Worm (Caenorhabditis elegans): ENCODE results near the gene D2007.1.
A peak's percentile ranks its signal among the peaks of the same experiment; 100 is the strongest.

The D2007.1 gene

ce11 chrIII:8124323-8124722 lies 30.9 kb upstream of the D2007.1 start:
- TF ChIP-seq nhr-85 (tag): peak; percentile 77
- TF ChIP-seq lin-14 (GFP tag; optimal IDR thresholded peaks at IDR 0.05): peak; percentile 89
- TF ChIP-seq lin-13 (GFP tag; optimal IDR thresholded peaks at IDR 0.05): peak; percentile 20
- TF ChIP-seq hlh-4 (tag; optimal IDR thresholded peaks at IDR 0.05): no peak
- peak in 1 of 6 experiments; percentile 59 for TF ChIP-seq elt-3 (tag; optimal IDR thresholded peaks at IDR 0.05)
- no peak for TF ChIP-seq aha-1 (tag; optimal IDR thresholded peaks at IDR 0.05)
- no peak for TF ChIP-seq nhr-237 (tag; optimal IDR thresholded peaks at IDR 0.05)
- TF ChIP-seq lin-15B (tag; optimal IDR thresholded peaks at IDR 0.05): no peak
- TF ChIP-seq Y116A8C.19 (tag; optimal IDR thresholded peaks at IDR 0.05; ENCODE audit: borderline replicate concordance): no peak
- TF ChIP-seq xbp-1 (tag; optimal IDR thresholded peaks at IDR 0.05): peak; percentile 37
- peak; percentile 40 to 52 for TF ChIP-seq lin-35 (GFP tag; optimal IDR thresholded peaks at IDR 0.05)
- no peak for TF ChIP-seq elt-2 (tag; optimal IDR thresholded peaks at IDR 0.05)
- no peak for TF ChIP-seq lir-3 (tag; optimal IDR thresholded peaks at IDR 0.05; ENCODE audit: poor library complexity)
- TF ChIP-seq unc-98 (GFP tag; IDR thresholded peaks at IDR 0.05): no peak
- peak; percentile 72 to 84 for TF ChIP-seq efl-1 (optimal IDR thresholded peaks at IDR 0.05)
- peak; percentile 36 to 94 for TF ChIP-seq efl-1 (GFP tag; optimal IDR thresholded peaks at IDR 0.05 in 1 of 2)
- TF ChIP-seq C04F5.9 (tag; optimal IDR thresholded peaks at IDR 0.05): no peak
- TF ChIP-seq rnt-1 (tag; optimal IDR thresholded peaks at IDR 0.05): peak; percentile 67
- no peak for TF ChIP-seq snpc-4 (tag; optimal IDR thresholded peaks at IDR 0.05)
- no peak for TF ChIP-seq unc-130 (tag; optimal IDR thresholded peaks at IDR 0.05)
- TF ChIP-seq egl-13 (tag; optimal IDR thresholded peaks at IDR 0.05): no peak
- peak; percentile 31; the same call in 1 of the 2 replicates for TF ChIP-seq nhr-19 (GFP tag; conservative IDR thresholded peaks at IDR 0.05)
- no peak for TF ChIP-seq aly-2 (tag; optimal IDR thresholded peaks at IDR 0.05)
- no peak for TF ChIP-seq nhr-76 (tag; optimal IDR thresholded peaks at IDR 0.05)
- TF ChIP-seq irx-1 (tag; optimal IDR thresholded peaks at IDR 0.05): no peak
- TF ChIP-seq ztf-11 (tag; optimal IDR thresholded peaks at IDR 0.05): no peak
- no peak for TF ChIP-seq unc-30 (tag; optimal IDR thresholded peaks at IDR 0.05)
- TF ChIP-seq jun-1 (tag; optimal IDR thresholded peaks at IDR 0.05): peak; percentile 16
- no peak for TF ChIP-seq ces-1 (GFP tag; optimal IDR thresholded peaks at IDR 0.05)
- TF ChIP-seq unc-62 (GFP tag; optimal IDR thresholded peaks at IDR 0.05): no peak
- TF ChIP-seq skn-1 (tag; optimal IDR thresholded peaks at IDR 0.05): peak; percentile 27
- TF ChIP-seq dsc-1 (tag; optimal IDR thresholded peaks at IDR 0.05): peak; percentile 53
- TF ChIP-seq tlp-1 (tag; optimal IDR thresholded peaks at IDR 0.05): no peak
- no peak for TF ChIP-seq ets-5 (GFP tag; IDR thresholded peaks at IDR 0.05)
- TF ChIP-seq pag-3 (tag; optimal IDR thresholded peaks at IDR 0.05; ENCODE audit: borderline replicate concordance, insufficient read depth): no peak
- TF ChIP-seq blmp-1 (tag; optimal IDR thresholded peaks at IDR 0.05): peak; percentile 61
- no peak for TF ChIP-seq sup-37 (GFP tag; optimal IDR thresholded peaks at IDR 0.05)
- TF ChIP-seq egl-27 (tag; optimal IDR thresholded peaks at IDR 0.05): no peak
- no peak for TF ChIP-seq nhr-12 (tag; optimal IDR thresholded peaks at IDR 0.05)
- TF ChIP-seq mab-9 (GFP tag; IDR thresholded peaks at IDR 0.05): no peak
- TF ChIP-seq ceh-63 (GFP tag; optimal IDR thresholded peaks at IDR 0.05): no peak
- no peak for TF ChIP-seq F16B12.6 (tag; optimal IDR thresholded peaks at IDR 0.05)
- no peak for TF ChIP-seq ama-1 (optimal IDR thresholded peaks at IDR 0.05)
- TF ChIP-seq pqm-1 (tag; optimal IDR thresholded peaks at IDR 0.05): no peak
- TF ChIP-seq nhr-11 (tag; optimal IDR thresholded peaks at IDR 0.05): no peak
- TF ChIP-seq vab-15 (tag; optimal IDR thresholded peaks at IDR 0.05): no peak
- TF ChIP-seq ceh-82 (tag; optimal IDR thresholded peaks at IDR 0.05): peak; percentile 0 to 62 (median 9)
- no peak for TF ChIP-seq nhr-90 (tag; optimal IDR thresholded peaks at IDR 0.05; ENCODE audit: poor library complexity)
- TF ChIP-seq zip-4 (GFP tag; optimal IDR thresholded peaks at IDR 0.05): no peak
- TF ChIP-seq isw-1 (GFP tag; IDR thresholded peaks at IDR 0.05): no peak
- TF ChIP-seq hlh-17 (GFP tag; optimal IDR thresholded peaks at IDR 0.05; ENCODE audit: borderline replicate concordance): no peak
- TF ChIP-seq swsn-7 (tag; optimal IDR thresholded peaks at IDR 0.05): peak; percentile 57
- TF ChIP-seq nhr-47 (tag; optimal IDR thresholded peaks at IDR 0.05): peak; percentile 50
- no peak for TF ChIP-seq pax-3 (tag; optimal IDR thresholded peaks at IDR 0.05)

All from whole organism, L1 larva.